Worm (Caenorhabditis elegans) whole organism, midembryonic: ENCODE measurements around the gene srab-26.

Source experiments
- tab-1 ChIP-seq: fragments of 200-800 bp; sonication (Bioruptor generic); IDR thresholded peaks from 2 replicates; pipeline ENCODE4 v1.3.6; 2022; ENCODE audit warnings: missing genetic modification characterization, missing compliant biosample characterization
- ztf-23 ChIP-seq: fragments of 200-800 bp; sonication (Bioruptor generic); IDR thresholded peaks from 2 replicates; pipeline ENCODE4 v1.3.6; 2022; ENCODE audit warnings: missing genetic modification reagents, missing genetic modification characterization, missing compliant biosample characterization
- ztf-29 ChIP-seq: fragments of 200-800 bp; sonication (Bioruptor generic); IDR thresholded peaks from 2 replicates; pipeline ENCODE4 v1.3.6; 2022; ENCODE audit warnings: missing genetic modification reagents, missing genetic modification characterization, missing compliant biosample characterization

- TF ChIP-seq ztf-23 (no peak), ztf-29 (GFP tag; lab: Robert Waterston, UW) (no peak), tab-1 (GFP tag; lab: Robert Waterston, UW) (no peak)
Observed at ce11 chrV:9856978-9857377, 22.3 kb downstream of the srab-26 start.
